ENCODE assay signal across 5 fruit fly cellular contexts in the genomic region with DNA sequence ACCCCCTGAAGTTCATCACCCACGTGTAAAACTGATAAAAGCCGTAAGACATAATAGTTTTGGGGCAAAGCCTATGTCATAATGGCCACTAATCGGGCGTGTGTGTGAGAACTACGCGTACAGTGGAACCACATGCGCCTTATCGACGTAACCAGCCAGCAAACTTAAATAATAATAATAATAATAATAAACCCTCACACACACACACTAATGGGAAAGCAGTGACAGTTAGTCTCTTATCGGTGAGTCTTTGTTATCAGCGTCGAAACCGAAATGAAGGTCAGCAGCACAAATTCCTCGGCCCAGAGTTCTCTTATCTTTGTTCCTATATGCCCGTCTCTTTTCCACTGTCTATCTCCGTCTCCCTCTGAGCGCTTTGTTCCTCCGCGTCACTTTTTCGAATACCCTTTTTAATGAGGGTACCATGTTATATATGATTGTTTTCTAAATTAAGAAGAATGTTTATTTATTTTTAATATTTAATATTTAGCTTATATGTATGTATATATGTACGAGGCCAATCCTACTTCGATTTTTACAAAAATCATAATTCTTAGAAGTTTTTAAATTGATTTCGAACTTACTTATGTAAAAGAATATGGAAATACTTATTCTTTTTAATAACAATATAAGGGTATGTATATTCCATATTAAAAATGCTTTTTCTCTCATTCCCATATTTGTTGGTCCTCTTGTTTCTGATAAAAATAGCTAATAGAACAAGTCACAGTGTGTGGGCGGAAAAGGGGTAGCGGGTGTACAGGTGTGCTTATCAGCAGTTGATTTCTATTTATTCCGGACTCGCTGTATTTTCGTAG.
TF ChIP-seq lines count a peak whose summit lies in the region.

No protein-coding gene starts in this region.

TF ChIP-seq in whole organism, adult, 20 proteins besides CTCF, POLR2A, EP300 and RAD21 (continued from another document):
- TF ChIP-seq toe (GFP tag; optimal IDR thresholded peaks at IDR 0.05; lab: Kevin White, UChicago) = no peak
- TF ChIP-seq pad (GFP tag; optimal IDR thresholded peaks at IDR 0.05; lab: Kevin White, UChicago) = peak; percentile 50
- no peak for TF ChIP-seq CG1620 (GFP tag; optimal IDR thresholded peaks at IDR 0.05; lab: Kevin White, UChicago)
- TF ChIP-seq CG7101 (tag; optimal IDR thresholded peaks at IDR 0.05; lab: Kevin White, UChicago) = peak; percentile 91

TF ChIP-seq in whole organism, embryonic, 481 proteins besides CTCF, POLR2A, EP300 and RAD21 (continued from another document and continues in another):
- no peak for TF ChIP-seq hkb (optimal IDR thresholded peaks at IDR 0.05; lab: Kevin White, UChicago)
- TF ChIP-seq hkb (GFP tag; IDR thresholded peaks at IDR 0.05; lab: Robert Waterston, UW) = no peak
- TF ChIP-seq h (optimal IDR thresholded peaks at IDR 0.05; lab: Kevin White, UChicago) = no peak
- TF ChIP-seq Poxn (GFP tag; IDR thresholded peaks at IDR 0.05; lab: Robert Waterston, UW) = no peak
- TF ChIP-seq CG4424 (GFP tag; optimal IDR thresholded peaks at IDR 0.05; lab: Kevin White, UChicago) = peak; percentile 33
- peak; percentile 20 for TF ChIP-seq az2 (GFP tag; optimal IDR thresholded peaks at IDR 0.05; lab: Kevin White, UChicago)
- TF ChIP-seq CG12155 (GFP tag; optimal IDR thresholded peaks at IDR 0.05; lab: Kevin White, UChicago) = peak; percentile 27
- TF ChIP-seq CG18476 (GFP tag; optimal IDR thresholded peaks at IDR 0.05; lab: Kevin White, UChicago) = no peak
- TF ChIP-seq Xbp1 (GFP tag; optimal IDR thresholded peaks at IDR 0.05; lab: Kevin White, UChicago) = peak; percentile 38
- no peak for TF ChIP-seq prd (optimal IDR thresholded peaks at IDR 0.05; lab: Kevin White, UChicago)
- TF ChIP-seq prd (GFP tag; IDR thresholded peaks at IDR 0.05; lab: Robert Waterston, UW) = peak; percentile 40; the same call in 1 of the 3 replicates
- no peak for TF ChIP-seq tna (GFP tag; IDR thresholded peaks at IDR 0.05; lab: Robert Waterston, UW; ENCODE audit: partially characterized antibody)
- peak; percentile 69 for TF ChIP-seq CG1832 (GFP tag; optimal IDR thresholded peaks at IDR 0.05; lab: Kevin White, UChicago)
- no peak for TF ChIP-seq CG7928 (GFP tag; optimal IDR thresholded peaks at IDR 0.05; lab: Kevin White, UChicago)
- TF ChIP-seq CG18262 (tag; optimal IDR thresholded peaks at IDR 0.05; lab: Kevin White, UChicago) = peak; percentile 70
- TF ChIP-seq CG7987 (GFP tag; optimal IDR thresholded peaks at IDR 0.05; lab: Kevin White, UChicago) = peak; percentile 10
- TF ChIP-seq CG14860 (GFP tag; IDR thresholded peaks at IDR 0.05; lab: Robert Waterston, UW; ENCODE audit: partially characterized antibody) = no peak
- TF ChIP-seq chm (GFP tag; IDR thresholded peaks at IDR 0.05; lab: Robert Waterston, UW) = no peak
- no peak for TF ChIP-seq gsb (GFP tag; IDR thresholded peaks at IDR 0.05; lab: Robert Waterston, UW)
- TF ChIP-seq Camta (GFP tag; optimal IDR thresholded peaks at IDR 0.05; lab: Kevin White, UChicago) = no peak
- no peak for TF ChIP-seq sob (GFP tag; IDR thresholded peaks at IDR 0.05; lab: Robert Waterston, UW)
- peak in 1 of 2 experiments; percentile 20 for TF ChIP-seq dpn (GFP tag; optimal IDR thresholded peaks at IDR 0.05; lab: Kevin White, UChicago)
- peak; percentile 32 for TF ChIP-seq HmgZ (tag; optimal IDR thresholded peaks at IDR 0.05; lab: Kevin White, UChicago)
- no peak for TF ChIP-seq CG9797 (GFP tag; optimal IDR thresholded peaks at IDR 0.05; lab: Kevin White, UChicago)
- TF ChIP-seq jigr1 (GFP tag; IDR thresholded peaks at IDR 0.05; lab: Robert Waterston, UW) = no peak
- peak; percentile 58 for TF ChIP-seq CG14014 (GFP tag; IDR thresholded peaks at IDR 0.05; lab: Robert Waterston, UW)
- TF ChIP-seq Dp (GFP tag; optimal IDR thresholded peaks at IDR 0.05; lab: Kevin White, UChicago) = no peak
- TF ChIP-seq Stat92E (GFP tag; optimal IDR thresholded peaks at IDR 0.05; lab: Kevin White, UChicago) = no peak
- peak; percentile 41 for TF ChIP-seq CG9437 (GFP tag; optimal IDR thresholded peaks at IDR 0.05; lab: Kevin White, UChicago)
- TF ChIP-seq CG10209 (GFP tag; optimal IDR thresholded peaks at IDR 0.05; lab: Kevin White, UChicago) = peak; percentile 46

TF ChIP-seq in whole organism, prepupa, 60 proteins besides CTCF, POLR2A, EP300 and RAD21 (continued from another document and continues in another):
- TF ChIP-seq CG1621 (tag; optimal IDR thresholded peaks at IDR 0.05; lab: Kevin White, UChicago) (peak; percentile 7), eg (GFP tag; IDR thresholded peaks at IDR 0.05; lab: Robert Waterston, UW) (0 out of 3 replicates have a peak, but pooled peaks have one; percentile 48), Sox15 (GFP tag; optimal IDR thresholded peaks at IDR 0.05; lab: Kevin White, UChicago) (no peak), CG11902 (GFP tag; optimal IDR thresholded peaks at IDR 0.05; lab: Kevin White, UChicago) (no peak), achi (GFP tag; optimal IDR thresholded peaks at IDR 0.05; lab: Kevin White, UChicago) (peak; percentile 48), Eip93F (GFP tag; optimal IDR thresholded peaks at IDR 0.05; lab: Kevin White, UChicago) (peak; percentile 63), fkh (GFP tag; optimal IDR thresholded peaks at IDR 0.05; lab: Kevin White, UChicago) (peak; percentile 30), ss (GFP tag; optimal IDR thresholded peaks at IDR 0.05; lab: Kevin White, UChicago) (peak in 1 of 2 experiments; percentile 5), Hr39 (GFP tag; optimal IDR thresholded peaks at IDR 0.05; lab: Kevin White, UChicago) (no peak), Ets96B (tag; optimal IDR thresholded peaks at IDR 0.05; lab: Kevin White, UChicago) (peak; percentile 53), CG8119 (GFP tag; IDR thresholded peaks at IDR 0.05; lab: Robert Waterston, UW) (peak; percentile 42; the same call in 1 of the 3 replicates), CG6163 (GFP tag; IDR thresholded peaks at IDR 0.05; lab: Robert Waterston, UW) (peak; percentile 66; the same call in 1 of the 3 replicates), Gug (GFP tag; IDR thresholded peaks at IDR 0.05; lab: Robert Waterston, UW) (peak; percentile 33; the same call in 1 of the 2 replicates), Met (GFP tag; optimal IDR thresholded peaks at IDR 0.05; lab: Kevin White, UChicago) (no peak), pdm3 (GFP tag; optimal IDR thresholded peaks at IDR 0.05; lab: Kevin White, UChicago) (no peak), CG11294 (GFP tag; IDR thresholded peaks at IDR 0.05; lab: Robert Waterston, UW) (no peak), fd59A (GFP tag; optimal IDR thresholded peaks at IDR 0.05; lab: Kevin White, UChicago) (no peak), Eip78C (GFP tag; lab: Kevin White, UChicago) (peak; percentile 60), CG16779 (tag; optimal IDR thresholded peaks at IDR 0.05; lab: Kevin White, UChicago) (peak; percentile 10), Blimp-1 (GFP tag; optimal IDR thresholded peaks at IDR 0.05; lab: Kevin White, UChicago) (no peak), Lpt (GFP tag; optimal IDR thresholded peaks at IDR 0.05; lab: Kevin White, UChicago) (peak; percentile 34), svp (GFP tag; lab: Kevin White, UChicago) (peak; percentile 89), CG3032 (tag; optimal IDR thresholded peaks at IDR 0.05; lab: Kevin White, UChicago) (peak; percentile 56), CG8319 (GFP tag; optimal IDR thresholded peaks at IDR 0.05; lab: Kevin White, UChicago) (no peak), CG10631 (GFP tag; optimal IDR thresholded peaks at IDR 0.05; lab: Kevin White, UChicago) (peak; percentile 26), CG9139 (GFP tag; optimal IDR thresholded peaks at IDR 0.05; lab: Kevin White, UChicago) (peak; percentile 25), CG6276 (GFP tag; optimal IDR thresholded peaks at IDR 0.05; lab: Kevin White, UChicago) (peak; percentile 5), CG11762 (GFP tag; optimal IDR thresholded peaks at IDR 0.05; lab: Kevin White, UChicago; ENCODE audit: insufficient read depth) (no peak), CG10669 (GFP tag; optimal IDR thresholded peaks at IDR 0.05; lab: Kevin White, UChicago) (no peak), salr (GFP tag; optimal IDR thresholded peaks at IDR 0.05; lab: Kevin White, UChicago) (peak; percentile 13 to 29)

TF ChIP-seq in whole organism, pupa, 21 proteins besides CTCF, POLR2A, EP300 and RAD21 (continued from another document):
- TF ChIP-seq CG32121 (GFP tag; IDR thresholded peaks at IDR 0.05; lab: Robert Waterston, UW) (0 out of 2 replicates have a peak, but pooled peaks have one; percentile 40), D1 (tag; optimal IDR thresholded peaks at IDR 0.05; lab: Kevin White, UChicago) (peak; percentile 18)

TF ChIP-seq in whole organism, wandering third instar larva, 38 proteins besides CTCF, POLR2A, EP300 and RAD21 (continued from another document):
- TF ChIP-seq CrebA (GFP tag; optimal IDR thresholded peaks at IDR 0.05; lab: Kevin White, UChicago; ENCODE audit: borderline replicate concordance) (no peak), Sp1 (GFP tag; optimal IDR thresholded peaks at IDR 0.05; lab: Kevin White, UChicago) (peak; percentile 80), Rel (GFP tag; optimal IDR thresholded peaks at IDR 0.05; lab: Kevin White, UChicago) (no peak), Rel (tag; optimal IDR thresholded peaks at IDR 0.05; lab: Kevin White, UChicago) (peak; percentile 69), Myc (optimal IDR thresholded peaks at IDR 0.05; lab: Kevin White, UChicago) (no peak), Dif (GFP tag; optimal IDR thresholded peaks at IDR 0.05; lab: Kevin White, UChicago; ENCODE audit: partially characterized antibody) (no peak), fru (GFP tag; optimal IDR thresholded peaks at IDR 0.05; lab: Kevin White, UChicago) (peak; percentile 19), jim (GFP tag; optimal IDR thresholded peaks at IDR 0.05; lab: Kevin White, UChicago) (no peak), usp (GFP tag; optimal IDR thresholded peaks at IDR 0.05; lab: Kevin White, UChicago) (no peak), Hr83 (GFP tag; optimal IDR thresholded peaks at IDR 0.05; lab: Kevin White, UChicago; ENCODE audit: poor library complexity, severe bottlenecking) (peak; percentile 58), CG9705 (GFP tag; optimal IDR thresholded peaks at IDR 0.05; lab: Kevin White, UChicago) (no peak), GATAd (GFP tag; optimal IDR thresholded peaks at IDR 0.05; lab: Kevin White, UChicago) (no peak), OdsH (GFP tag; optimal IDR thresholded peaks at IDR 0.05; lab: Kevin White, UChicago) (peak; percentile 67), psq (GFP tag; optimal IDR thresholded peaks at IDR 0.05; lab: Kevin White, UChicago) (peak; percentile 54), Jra (GFP tag; optimal IDR thresholded peaks at IDR 0.05; lab: Kevin White, UChicago) (no peak), Hnf4 (GFP tag; optimal IDR thresholded peaks at IDR 0.05; lab: Kevin White, UChicago) (peak; percentile 10), foxo (GFP tag; optimal IDR thresholded peaks at IDR 0.05; lab: Kevin White, UChicago) (peak in 1 of 2 experiments; percentile 63), Dfd (GFP tag; optimal IDR thresholded peaks at IDR 0.05; lab: Kevin White, UChicago) (peak; percentile 4)
